Worm (Caenorhabditis elegans) whole organism, L1 larva: ENCODE results near the gene ins-23.

Source experiments
- aly-2 ChIP-seq: fragments of 150-350 bp; optimal IDR thresholded peaks from 2 replicates; lab custom pipeline; 2014; ENCODE audit warnings: missing biosample characterization, missing genetic modification characterization
- egl-27 ChIP-seq, 2 experiments: fragments of 150-350 bp in 1 of 2; sonication (generic microtip); optimal IDR thresholded peaks; 3 replicates each; lab custom pipeline; 2017 to 2018; ENCODE audit warnings: missing biosample characterization in 2 of 2, missing genetic modification characterization in 2 of 2, missing genetic modification reagents in 2 of 2
- fos-1 ChIP-seq: fragments of 150-350 bp; optimal IDR thresholded peaks from 2 replicates; lab custom pipeline; 2014; ENCODE audit warnings: missing biosample characterization, missing genetic modification characterization
- lin-39 ChIP-seq: fragments of 150-350 bp; optimal IDR thresholded peaks from 2 replicates; lab custom pipeline; 2014; ENCODE audit warnings: missing biosample characterization, missing genetic modification reagents, missing genetic modification characterization
- mef-2 ChIP-seq: fragments of 150-350 bp; optimal IDR thresholded peaks from 2 replicates; lab custom pipeline; 2014; ENCODE audit warnings: missing biosample characterization, missing genetic modification characterization
- pax-3 ChIP-seq: fragments of 200-800 bp; sonication (Bioruptor generic); optimal IDR thresholded peaks from 2 replicates; lab custom pipeline; 2018; ENCODE audit warnings: mild to moderate bottlenecking, missing genetic modification characterization, moderate library complexity, missing compliant biosample characterization
- pqm-1 ChIP-seq: sonication (generic microtip); optimal IDR thresholded peaks from 3 replicates; lab custom pipeline; 2017; ENCODE audit warnings: missing biosample characterization, missing genetic modification characterization
- skn-1 ChIP-seq: fragments of 150-350 bp; optimal IDR thresholded peaks from 2 replicates; lab custom pipeline; 2014; ENCODE audit warnings: missing biosample characterization, missing genetic modification characterization
- snpc-4 ChIP-seq: fragments of 150-350 bp; optimal IDR thresholded peaks from 2 replicates; lab custom pipeline; 2014; ENCODE audit warnings: missing biosample characterization, missing genetic modification characterization
- ztf-4 ChIP-seq: fragments of 150-350 bp; optimal IDR thresholded peaks from 2 replicates; lab custom pipeline; 2014; ENCODE audit warnings: missing biosample characterization, missing genetic modification characterization

DNA sequence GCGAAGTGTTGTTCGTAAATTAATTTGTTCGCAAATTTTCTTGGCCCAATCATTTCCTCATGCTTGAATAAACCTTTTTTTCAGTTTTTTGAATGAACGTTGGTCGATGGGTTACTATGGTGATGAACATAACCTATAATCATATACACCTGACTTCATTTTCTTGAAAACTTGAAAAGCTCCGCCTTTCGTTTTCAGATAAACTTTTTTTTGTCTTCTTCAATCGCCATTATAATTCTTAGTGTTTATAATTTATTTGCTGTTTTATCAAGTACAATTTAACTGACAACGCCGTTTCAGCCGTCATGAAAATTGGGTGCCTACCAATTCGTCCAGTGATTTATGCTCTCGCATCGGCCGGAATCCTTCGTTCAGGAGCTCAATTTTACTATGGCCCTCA, 9.1 kb downstream of the ins-23 start, which contains the start of gene M04D8.7:
- TF ChIP-seq ztf-4 (tag; lab: Kevin White, UChicago) (no peak), aly-2 (tag; lab: Kevin White, UChicago) (no peak), pax-3 (tag; lab: Kevin White, UChicago) (no peak), lin-39 (tag; lab: Kevin White, UChicago) (no peak), mef-2 (tag; lab: Kevin White, UChicago) (no peak), pqm-1 (tag; lab: Kevin White, UChicago) (no peak), egl-27 (tag; optimal IDR thresholded peaks at IDR 0.05; lab: Kevin White, UChicago) (no peak), snpc-4 (tag; lab: Kevin White, UChicago) (no peak), skn-1 (no peak), fos-1 (tag; lab: Kevin White, UChicago) (no peak)
